Worm (Caenorhabditis elegans) whole organism, L1 larva: ENCODE results near the gene Y53G8AL.1.

Source experiments
- ceh-82 ChIP-seq, 3 experiments: fragments of 150-350 bp in 1 of 3; sonication (generic microtip) in 2 of 3; optimal IDR thresholded peaks; 2 replicates each; lab custom pipeline; 2014 to 2017; ENCODE audit warnings: missing biosample characterization in 3 of 3, missing genetic modification characterization in 3 of 3
- ceh-90 ChIP-seq: sonication (generic microtip); optimal IDR thresholded peaks from 2 replicates; lab custom pipeline; 2016; ENCODE audit warnings: missing genetic modification characterization, missing compliant biosample characterization
- efl-1 ChIP-seq, 4 experiments: fragments of 150-350 bp; optimal IDR thresholded peaks in 3 of 4; peaks in 1 of 4; 1 replicate in 1 of 4; 2 replicates in 3 of 4; lab custom pipeline; 2014; ENCODE audit warnings: missing biosample characterization in 2 of 4, missing genetic modification characterization in 2 of 4, missing genetic modification reagents in 2 of 4
- egl-27 ChIP-seq, 2 experiments: fragments of 150-350 bp in 1 of 2; sonication (generic microtip); optimal IDR thresholded peaks; 3 replicates each; lab custom pipeline; 2017 to 2018; ENCODE audit warnings: missing biosample characterization in 2 of 2, missing genetic modification characterization in 2 of 2, missing genetic modification reagents in 2 of 2
- elt-2 ChIP-seq: sonication (generic microtip); optimal IDR thresholded peaks from 2 replicates; lab custom pipeline; 2016; ENCODE audit warnings: missing genetic modification characterization, mild to moderate bottlenecking, inconsistent platforms, missing compliant biosample characterization, missing genetic modification reagents
- elt-3 ChIP-seq, 6 experiments: fragments of 150-350 bp in 1 of 6; sonication (generic microtip); optimal IDR thresholded peaks; 2 replicates each; lab custom pipeline; 2017 to 2018; ENCODE audit warnings: missing biosample characterization in 6 of 6, missing genetic modification characterization in 6 of 6, inconsistent platforms in 1 of 6
- fkh-4 ChIP-seq: sonication (generic microtip); optimal IDR thresholded peaks from 2 replicates; lab custom pipeline; 2016; ENCODE audit warnings: missing compliant biosample characterization, missing genetic modification characterization, borderline replicate concordance
- hpl-2 ChIP-seq: fragments of 150-350 bp; optimal IDR thresholded peaks from 2 replicates; lab custom pipeline; 2014; ENCODE audit warnings: missing biosample characterization, missing genetic modification reagents, missing genetic modification characterization
- irx-1 ChIP-seq: sonication (generic microtip); optimal IDR thresholded peaks from 2 replicates; lab custom pipeline; 2016; ENCODE audit warnings: missing genetic modification characterization, missing compliant biosample characterization
- lin-14 ChIP-seq: fragments of 200-800 bp; sonication (Bioruptor generic); optimal IDR thresholded peaks from 2 replicates; lab custom pipeline; 2018; ENCODE audit warnings: mild to moderate bottlenecking, missing genetic modification characterization, moderate library complexity, missing compliant biosample characterization
- lin-35 ChIP-seq, 2 experiments: fragments of 150-350 bp; optimal IDR thresholded peaks; 2 replicates each; lab custom pipeline; 2014; ENCODE audit warnings: missing biosample characterization in 2 of 2, missing genetic modification characterization in 2 of 2, missing genetic modification reagents in 2 of 2
- lsy-2 ChIP-seq, 2 experiments: fragments of 150-350 bp; optimal IDR thresholded peaks; 2 replicates each; lab custom pipeline; 2014; ENCODE audit warnings: missing biosample characterization in 2 of 2, missing genetic modification characterization in 2 of 2
- mdl-1 ChIP-seq, 2 experiments: fragments of 150-350 bp; optimal IDR thresholded peaks; 2 replicates each; lab custom pipeline; 2014 to 2017; ENCODE audit warnings: missing biosample characterization in 2 of 2, missing genetic modification characterization in 2 of 2, inconsistent platforms in 1 of 2
- mef-2 ChIP-seq: fragments of 150-350 bp; optimal IDR thresholded peaks from 2 replicates; lab custom pipeline; 2014; ENCODE audit warnings: missing biosample characterization, missing genetic modification characterization
- mep-1 ChIP-seq: fragments of 150-350 bp; optimal IDR thresholded peaks from 2 replicates; lab custom pipeline; 2014; ENCODE audit warnings: missing biosample characterization, missing genetic modification characterization
- nhr-19 ChIP-seq: fragments of 200-800 bp; sonication (Bioruptor generic); conservative IDR thresholded peaks from 2 replicates; pipeline ENCODE4 v1.3.6; 2022; ENCODE audit warnings: missing genetic modification characterization, missing compliant biosample characterization
- nhr-47 ChIP-seq: sonication (generic microtip); optimal IDR thresholded peaks from 2 replicates; lab custom pipeline; 2016; ENCODE audit warnings: mild to moderate bottlenecking, missing genetic modification characterization, moderate library complexity, missing compliant biosample characterization
- nhr-77 ChIP-seq: fragments of 150-350 bp; optimal IDR thresholded peaks from 2 replicates; lab custom pipeline; 2014; ENCODE audit warnings: missing biosample characterization, missing genetic modification characterization
- nhr-84 ChIP-seq: sonication (generic microtip); optimal IDR thresholded peaks from 2 replicates; lab custom pipeline; 2017; ENCODE audit warnings: missing biosample characterization, missing genetic modification characterization
- nhr-85 ChIP-seq: sonication (generic microtip); peaks from one replicate; lab custom pipeline; 2016; ENCODE audit warnings: missing genetic modification characterization, inconsistent platforms, missing compliant biosample characterization
- nhr-90 ChIP-seq: sonication (generic microtip); optimal IDR thresholded peaks from 2 replicates; lab custom pipeline; 2016; ENCODE audit warnings: mild to moderate bottlenecking, missing genetic modification characterization, missing compliant biosample characterization; ENCODE audit not compliant: poor library complexity
- pqm-1 ChIP-seq: sonication (generic microtip); optimal IDR thresholded peaks from 3 replicates; lab custom pipeline; 2017; ENCODE audit warnings: missing biosample characterization, missing genetic modification characterization
- snu-23 ChIP-seq: sonication (generic microtip); optimal IDR thresholded peaks from 2 replicates; lab custom pipeline; 2016; ENCODE audit warnings: missing genetic modification characterization, missing compliant biosample characterization
- sptf-1 ChIP-seq: fragments of 150-350 bp; optimal IDR thresholded peaks from 2 replicates; lab custom pipeline; 2014; ENCODE audit warnings: missing biosample characterization, missing genetic modification characterization
- tlp-1 ChIP-seq: fragments of 150-350 bp; optimal IDR thresholded peaks from 2 replicates; lab custom pipeline; 2014; ENCODE audit warnings: missing biosample characterization, missing genetic modification characterization
- unc-30 ChIP-seq: sonication (generic microtip); optimal IDR thresholded peaks from 2 replicates; lab custom pipeline; 2017; ENCODE audit warnings: missing biosample characterization, missing genetic modification characterization
- zag-1 ChIP-seq: fragments of 150-350 bp; optimal IDR thresholded peaks from 2 replicates; lab custom pipeline; 2014; ENCODE audit warnings: missing biosample characterization, missing genetic modification characterization
- ztf-11 ChIP-seq, 2 experiments: sonication (generic microtip); optimal IDR thresholded peaks; 2 replicates each; lab custom pipeline; 2016 to 2017; ENCODE audit warnings: missing genetic modification characterization in 2 of 2, missing biosample characterization in 1 of 2, missing compliant biosample characterization in 1 of 2

The Y53G8AL.1 gene

ce11 chrIII:3248307-3249037, 15.6 kb downstream of the Y53G8AL.1 start, which contains the start of gene nduf-9 (continued):
- TF ChIP-seq mdl-1 (tag; optimal IDR thresholded peaks at IDR 0.05; lab: Kevin White, UChicago), result no peak
- no peak for TF ChIP-seq fkh-4 (tag; lab: Kevin White, UChicago)
- TF ChIP-seq mep-1 (tag; lab: Kevin White, UChicago), result peak; percentile 61
- TF ChIP-seq snu-23 (GFP tag; lab: Kevin White, UChicago), result peak; percentile 58
- no peak for TF ChIP-seq elt-3 (tag; optimal IDR thresholded peaks at IDR 0.05; lab: Kevin White, UChicago)
- no peak for TF ChIP-seq ceh-90 (tag; lab: Kevin White, UChicago)
- TF ChIP-seq irx-1, result no peak
- TF ChIP-seq ceh-82 (tag; optimal IDR thresholded peaks at IDR 0.05; lab: Kevin White, UChicago), result peak in 2 of 3 experiments; percentile 52 to 58
- TF ChIP-seq nhr-84 (tag; lab: Kevin White, UChicago), result no peak

ce11 chrIII:3249038-3249420, 16.1 kb downstream of the Y53G8AL.1 start:
- no peak for TF ChIP-seq sptf-1 (tag; lab: Kevin White, UChicago)
- TF ChIP-seq nhr-85 (tag; lab: Kevin White, UChicago), result peak; percentile 64
- peak; percentile 21 for TF ChIP-seq nhr-47 (tag; lab: Kevin White, UChicago)
- TF ChIP-seq unc-30 (tag; lab: Kevin White, UChicago), result no peak
- no peak for TF ChIP-seq efl-1 (optimal IDR thresholded peaks at IDR 0.05; lab: Kevin White, UChicago)
- peak in 1 of 2 experiments; percentile 52 for TF ChIP-seq efl-1 (GFP tag; optimal IDR thresholded peaks at IDR 0.05 in 1 of 2; lab: Kevin White, UChicago)
- no peak for TF ChIP-seq zag-1 (tag; lab: Kevin White, UChicago)
- peak in 1 of 2 experiments; percentile 18 for TF ChIP-seq ztf-11 (tag; optimal IDR thresholded peaks at IDR 0.05; lab: Kevin White, UChicago)
- peak; percentile 56 for TF ChIP-seq nhr-90 (tag; lab: Kevin White, UChicago)
- peak; percentile 32 for TF ChIP-seq irx-1

ce11 chrIII:3250596-3251112, 17.8 kb downstream of the Y53G8AL.1 start, which contains the start of gene Y53G8AL.4:
Gene Y53G8AL.4, minus strand, starts transcription at chrIII:3250646.
- TF ChIP-seq egl-27 (tag; optimal IDR thresholded peaks at IDR 0.05; lab: Kevin White, UChicago) (no peak), efl-1 (optimal IDR thresholded peaks at IDR 0.05; lab: Kevin White, UChicago) (no peak), efl-1 (GFP tag; optimal IDR thresholded peaks at IDR 0.05 in 1 of 2; lab: Kevin White, UChicago) (peak in 1 of 2 experiments; percentile 92)
- TF ChIP-seq, all 84 proteins: peak for 1

ce11 chrIII:3253043-3253442, 20.1 kb downstream of the Y53G8AL.1 start, which contains the start of gene Y53G8AL.3:
Gene Y53G8AL.3, minus strand, starts transcription at chrIII:3253143.
- TF ChIP-seq lsy-2 (tag; optimal IDR thresholded peaks at IDR 0.05; lab: Kevin White, UChicago), result no peak
- no peak for TF ChIP-seq snu-23 (GFP tag; lab: Kevin White, UChicago)
- no peak for TF ChIP-seq nhr-77
- TF ChIP-seq, all 84 proteins: peak for 0

ce11 chrIII:3253736-3254135, 20.8 kb downstream of the Y53G8AL.1 start:
- TF ChIP-seq unc-30 (tag; lab: Kevin White, UChicago) (no peak), lin-35 (GFP tag; optimal IDR thresholded peaks at IDR 0.05; lab: Kevin White, UChicago) (peak in 1 of 2 experiments; percentile 39), ztf-11 (tag; optimal IDR thresholded peaks at IDR 0.05; lab: Kevin White, UChicago) (no peak), tlp-1 (tag; lab: Kevin White, UChicago) (peak; percentile 77), efl-1 (optimal IDR thresholded peaks at IDR 0.05; lab: Kevin White, UChicago) (no peak), efl-1 (GFP tag; optimal IDR thresholded peaks at IDR 0.05 in 1 of 2; lab: Kevin White, UChicago) (peak in 1 of 2 experiments; percentile 56), mef-2 (tag; lab: Kevin White, UChicago) (no peak), elt-2 (tag; lab: Kevin White, UChicago) (peak; percentile 98), zag-1 (tag; lab: Kevin White, UChicago) (no peak), pqm-1 (tag; lab: Kevin White, UChicago) (peak; percentile 84), nhr-19 (GFP tag; lab: Robert Waterston, UW) (no peak), lin-14 (GFP tag; lab: Kevin White, UChicago) (peak; percentile 32), hpl-2 (GFP tag; lab: Kevin White, UChicago) (no peak)
- TF ChIP-seq, all 84 proteins: peak for 6
